Fruit fly (Drosophila melanogaster): Measurements from ENCODE around the gene eff.
A peak's percentile ranks its signal among the peaks of the same experiment; 100 is the strongest.

eff gene

DNA sequence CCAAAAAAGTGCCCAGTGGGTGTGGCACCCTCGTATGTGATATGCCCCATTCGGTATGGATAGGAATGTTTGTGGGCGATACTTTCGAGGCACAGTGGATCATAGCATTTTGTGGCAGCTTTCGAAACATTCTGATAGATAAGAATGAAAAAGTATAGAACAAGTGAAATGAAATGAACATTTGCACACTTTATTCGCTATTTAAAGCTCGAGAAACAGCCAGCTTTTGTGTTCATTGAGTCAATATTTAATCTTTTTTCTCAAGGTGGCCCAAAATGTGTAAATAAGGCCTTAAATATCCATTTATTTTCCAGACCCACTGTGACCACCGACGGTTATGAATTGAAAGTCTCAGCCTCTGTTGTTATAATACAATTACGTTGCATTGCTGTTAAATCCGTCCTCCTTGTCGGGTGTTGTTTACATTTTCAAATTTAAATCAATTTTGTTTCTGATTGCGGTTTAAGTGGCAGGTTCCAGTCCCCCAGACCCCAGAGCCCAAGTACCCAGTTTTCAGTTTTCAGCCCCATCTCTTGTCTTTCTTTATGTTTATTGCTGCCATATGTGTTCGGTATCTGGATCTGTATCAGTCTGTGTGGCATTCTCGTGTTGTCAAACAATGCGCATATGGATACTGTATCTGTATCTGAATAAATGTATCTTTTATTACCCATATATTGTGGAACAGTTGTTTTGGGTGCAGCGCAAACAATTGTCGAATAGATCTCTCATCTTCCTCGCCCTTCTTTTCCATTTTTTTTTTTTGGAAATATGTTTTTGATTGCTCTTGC is 3.4 kb upstream of the eff start:
- peak; percentile 73 for TF ChIP-seq Eip78C (GFP tag)
- TF ChIP-seq CG10669 (GFP tag; optimal IDR thresholded peaks at IDR 0.05), result no peak
- TF ChIP-seq fkh (GFP tag; optimal IDR thresholded peaks at IDR 0.05), result peak; percentile 37
- TF ChIP-seq topi (GFP tag; optimal IDR thresholded peaks at IDR 0.05), result peak; percentile 12
- TF ChIP-seq Ets96B (tag; optimal IDR thresholded peaks at IDR 0.05), result no peak

DNA sequence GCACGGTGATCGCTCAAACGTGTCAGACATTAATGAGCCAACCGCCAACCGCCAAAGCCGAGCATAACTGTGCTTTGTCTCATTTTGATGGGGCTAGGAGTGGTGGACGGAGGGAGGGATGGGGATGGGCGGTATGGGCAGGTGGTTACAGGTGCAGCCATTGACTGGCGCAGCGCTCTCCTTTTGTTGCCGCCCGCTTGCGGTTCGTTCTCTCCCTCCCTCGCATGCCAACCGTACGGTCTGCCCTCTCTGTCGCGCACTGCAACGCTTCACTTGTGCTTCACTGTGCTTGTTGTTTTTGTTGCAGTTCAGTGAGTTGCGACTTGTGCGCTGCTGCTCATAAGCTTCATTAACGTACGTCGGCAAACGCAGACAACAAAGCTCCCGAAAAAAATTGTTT is 2.3 kb upstream of the eff start:
- no peak for TF ChIP-seq CG8319 (GFP tag; optimal IDR thresholded peaks at IDR 0.05)
- TF ChIP-seq eg (GFP tag; IDR thresholded peaks at IDR 0.05), result no peak
- TF ChIP-seq CG1621 (tag; optimal IDR thresholded peaks at IDR 0.05), result no peak
- peak; percentile 62 for TF ChIP-seq CG6854 (GFP tag; optimal IDR thresholded peaks at IDR 0.05)

DNA sequence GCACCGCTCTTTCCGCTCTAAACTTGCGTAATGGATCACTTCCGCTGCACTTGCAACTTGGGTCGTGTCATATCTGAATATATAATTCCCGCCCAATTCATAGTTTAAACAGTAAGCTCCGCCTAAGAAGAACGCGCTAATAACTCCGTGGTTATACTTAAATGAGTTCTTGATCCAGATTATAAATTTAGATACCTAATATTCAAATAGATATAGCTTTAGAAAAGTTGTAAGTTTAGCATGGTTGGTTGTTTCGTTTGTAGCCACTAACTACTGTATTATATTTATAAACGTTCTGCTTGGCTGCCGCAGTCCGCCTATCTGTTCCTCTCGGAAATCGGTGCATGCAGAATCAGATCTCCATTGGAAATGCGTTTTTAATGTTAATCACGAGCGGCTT is 1.8 kb upstream of the eff start:
- TF ChIP-seq achi (GFP tag; optimal IDR thresholded peaks at IDR 0.05) (peak; percentile 77), CG8119 (GFP tag; IDR thresholded peaks at IDR 0.05) (peak; percentile 75), Sox102F (GFP tag; optimal IDR thresholded peaks at IDR 0.05) (peak; percentile 69), Ets21C (GFP tag; optimal IDR thresholded peaks at IDR 0.05) (peak; percentile 48), acj6 (GFP tag; optimal IDR thresholded peaks at IDR 0.05) (peak; percentile 78), dac (GFP tag; optimal IDR thresholded peaks at IDR 0.05) (no peak), CG6276 (GFP tag; optimal IDR thresholded peaks at IDR 0.05) (peak; percentile 25), svp (GFP tag) (peak; percentile 91), pdm3 (GFP tag; optimal IDR thresholded peaks at IDR 0.05) (peak; percentile 77), Gug (GFP tag; IDR thresholded peaks at IDR 0.05) (peak; percentile 66), cyc (GFP tag; optimal IDR thresholded peaks at IDR 0.05) (peak; percentile 62), lz (GFP tag; optimal IDR thresholded peaks at IDR 0.05) (peak; percentile 66), CG31627 (GFP tag; optimal IDR thresholded peaks at IDR 0.05) (peak; percentile 66), CG3919 (GFP tag; optimal IDR thresholded peaks at IDR 0.05) (peak; percentile 63), CG6163 (GFP tag; IDR thresholded peaks at IDR 0.05) (peak; percentile 87), CG8632 (GFP tag; optimal IDR thresholded peaks at IDR 0.05) (peak; percentile 51), fd59A (GFP tag; optimal IDR thresholded peaks at IDR 0.05) (peak; percentile 44), CG11902 (GFP tag; optimal IDR thresholded peaks at IDR 0.05) (peak; percentile 59), CG11762 (GFP tag; optimal IDR thresholded peaks at IDR 0.05; ENCODE audit: insufficient read depth) (peak; percentile 46), Lpt (GFP tag; optimal IDR thresholded peaks at IDR 0.05) (no peak), CG11294 (GFP tag; IDR thresholded peaks at IDR 0.05) (0 out of 2 replicates have a peak, but pooled peaks have one; percentile 56), fd85E (GFP tag; optimal IDR thresholded peaks at IDR 0.05) (no peak), CG6792 (GFP tag; optimal IDR thresholded peaks at IDR 0.05) (peak; percentile 53), CG3032 (tag; optimal IDR thresholded peaks at IDR 0.05) (peak; percentile 69), salr (GFP tag; optimal IDR thresholded peaks at IDR 0.05) (peak; percentile 25 to 35), net (GFP tag; optimal IDR thresholded peaks at IDR 0.05) (peak; percentile 55), CG10631 (GFP tag; optimal IDR thresholded peaks at IDR 0.05) (peak; percentile 76), topi (GFP tag; optimal IDR thresholded peaks at IDR 0.05) (peak; percentile 82), CG32006 (GFP tag; optimal IDR thresholded peaks at IDR 0.05) (peak; percentile 67), eg (GFP tag; IDR thresholded peaks at IDR 0.05) (peak; percentile 83), esn (GFP tag; optimal IDR thresholded peaks at IDR 0.05) (peak; percentile 78), CG15336 (GFP tag; IDR thresholded peaks at IDR 0.05) (peak; percentile 75), CG9139 (GFP tag; optimal IDR thresholded peaks at IDR 0.05) (peak; percentile 31), spab (GFP tag; optimal IDR thresholded peaks at IDR 0.05) (peak; percentile 49), CG6808 (GFP tag; optimal IDR thresholded peaks at IDR 0.05) (peak; percentile 62), Hr4 (GFP tag; optimal IDR thresholded peaks at IDR 0.05) (peak; percentile 71), CG10669 (GFP tag; optimal IDR thresholded peaks at IDR 0.05) (peak; percentile 71), CG16779 (tag; optimal IDR thresholded peaks at IDR 0.05) (peak; percentile 8), Hr39 (GFP tag; optimal IDR thresholded peaks at IDR 0.05) (peak; percentile 64), CG4318 (GFP tag; optimal IDR thresholded peaks at IDR 0.05) (no peak), OdsH (GFP tag; optimal IDR thresholded peaks at IDR 0.05) (peak; percentile 75), Eip78C (GFP tag) (peak; percentile 95)
